Worm (Caenorhabditis elegans) whole organism, L4 larva: ENCODE data around the gene ZK856.14.
A peak's percentile ranks its signal among the peaks of the same experiment; 100 is the strongest.

Experiments used
- F10B5.3 ChIP-seq: sonication (generic microtip); optimal IDR thresholded peaks from 2 replicates; lab custom pipeline; 2016; ENCODE audit warnings: mild to moderate bottlenecking, missing genetic modification characterization, missing compliant biosample characterization
- F37D6.2 ChIP-seq: sonication (generic microtip); optimal IDR thresholded peaks from 2 replicates; lab custom pipeline; 2016; ENCODE audit warnings: mild to moderate bottlenecking, missing genetic modification characterization, missing compliant biosample characterization
- R02D3.7 ChIP-seq: fragments of 150-350 bp; sonication (generic microtip); optimal IDR thresholded peaks from 3 replicates; lab custom pipeline; 2014; ENCODE audit warnings: missing biosample characterization, missing genetic modification characterization
- T20F7.1 ChIP-seq: fragments of 200-800 bp; sonication (Bioruptor generic); optimal IDR thresholded peaks from 2 replicates; lab custom pipeline; 2018; ENCODE audit warnings: mild to moderate bottlenecking, missing genetic modification characterization, missing compliant biosample characterization
- Y75B8A.6 ChIP-seq: fragments of 200-800 bp; sonication (Bioruptor generic); IDR thresholded peaks from 2 replicates; pipeline ENCODE4 v1.3.6; 2022; ENCODE audit warnings: missing genetic modification reagents, missing genetic modification characterization, missing compliant biosample characterization
- attf-4 ChIP-seq: sonication (generic microtip); optimal IDR thresholded peaks from 3 replicates; lab custom pipeline; 2017; ENCODE audit warnings: missing biosample characterization, missing genetic modification characterization
- ctbp-1 ChIP-seq: fragments of 200-800 bp; sonication (Bioruptor generic); IDR thresholded peaks from 2 replicates; pipeline ENCODE4 v1.3.6; 2022; ENCODE audit warnings: missing genetic modification reagents, missing genetic modification characterization, missing compliant biosample characterization
- daf-16 ChIP-seq, 3 experiments: sonication (generic microtip); optimal IDR thresholded peaks; 2 replicates each; lab custom pipeline; 2016 to 2017; ENCODE audit warnings: missing genetic modification characterization in 3 of 3, missing genetic modification reagents in 3 of 3, mild to moderate bottlenecking in 2 of 3, missing compliant biosample characterization in 2 of 3, missing biosample characterization in 1 of 3, moderate library complexity in 1 of 3
- dmd-6 ChIP-seq: fragments of 200-800 bp; sonication (Bioruptor generic); IDR thresholded peaks from 2 replicates; pipeline ENCODE4 v1.3.6; 2022; ENCODE audit warnings: missing genetic modification reagents, missing genetic modification characterization, missing compliant biosample characterization
- dmd-9 ChIP-seq: fragments of 200-800 bp; sonication (Bioruptor generic); IDR thresholded peaks from 2 replicates; pipeline ENCODE4 v1.3.6; 2022; ENCODE audit warnings: missing genetic modification reagents, missing genetic modification characterization, missing compliant biosample characterization
- dpl-1 ChIP-seq: fragments of 150-350 bp; optimal IDR thresholded peaks from 2 replicates; lab custom pipeline; 2014; ENCODE audit warnings: missing biosample characterization, missing genetic modification reagents, missing genetic modification characterization
- dve-1 ChIP-seq: sonication (generic microtip); optimal IDR thresholded peaks from 2 replicates; lab custom pipeline; 2017; ENCODE audit warnings: antibody characterized with exemption, mild to moderate bottlenecking, missing genetic modification characterization, missing compliant biosample characterization; ENCODE audit not compliant: insufficient read depth
- egl-43 ChIP-seq: fragments of 200-800 bp; sonication (Bioruptor generic); IDR thresholded peaks from 2 replicates; pipeline ENCODE4 v1.3.6; 2022; ENCODE audit warnings: missing genetic modification reagents, missing genetic modification characterization, missing compliant biosample characterization
- fkh-10 ChIP-seq: fragments of 150-350 bp; optimal IDR thresholded peaks from 2 replicates; lab custom pipeline; 2014; ENCODE audit warnings: missing biosample characterization, missing genetic modification reagents, missing genetic modification characterization
- gei-8 ChIP-seq: fragments of 200-800 bp; sonication (Bioruptor generic); optimal IDR thresholded peaks from 2 replicates; lab custom pipeline; 2018; ENCODE audit warnings: mild to moderate bottlenecking, missing genetic modification characterization, missing compliant biosample characterization
- hif-1 ChIP-seq, 2 experiments: sonication (generic microtip); optimal IDR thresholded peaks; 2 replicates each; lab custom pipeline; 2016 to 2017; ENCODE audit warnings: missing compliant biosample characterization in 2 of 2, missing genetic modification characterization in 2 of 2, missing genetic modification reagents in 2 of 2, missing genotype in 2 of 2, mild to moderate bottlenecking in 1 of 2
- hlh-11 ChIP-seq: fragments of 200-800 bp; sonication (Bioruptor generic); optimal IDR thresholded peaks from 2 replicates; lab custom pipeline; 2018; ENCODE audit warnings: mild to moderate bottlenecking, missing genetic modification characterization, missing compliant biosample characterization
- hlh-30 ChIP-seq: sonication (generic microtip); optimal IDR thresholded peaks from 2 replicates; lab custom pipeline; 2017; ENCODE audit warnings: antibody characterized with exemption, mild to moderate bottlenecking, missing genetic modification characterization, missing compliant biosample characterization; ENCODE audit not compliant: insufficient read depth
- hmg-1.1 ChIP-seq: fragments of 200-800 bp; sonication (Bioruptor generic); IDR thresholded peaks from 2 replicates; pipeline ENCODE4 v1.3.6; 2022; ENCODE audit warnings: missing genetic modification reagents, missing genetic modification characterization, missing compliant biosample characterization
- lin-38 ChIP-seq: fragments of 200-800 bp; sonication (Bioruptor generic); IDR thresholded peaks from 2 replicates; pipeline ENCODE4 v1.3.6; 2022; ENCODE audit warnings: missing genetic modification reagents, missing genetic modification characterization, missing compliant biosample characterization
- lir-3 ChIP-seq: sonication (generic microtip); optimal IDR thresholded peaks from 2 replicates; lab custom pipeline; 2016; ENCODE audit warnings: mild to moderate bottlenecking, missing genetic modification characterization, missing compliant biosample characterization
- lsy-2 ChIP-seq, 2 experiments: fragments of 150-350 bp in 1 of 2; sonication (generic microtip) in 1 of 2; optimal IDR thresholded peaks; 2 replicates each; lab custom pipeline; 2014 to 2017; ENCODE audit warnings: missing biosample characterization in 2 of 2, missing genetic modification characterization in 2 of 2
- madf-5 ChIP-seq, 2 experiments: fragments of 200-800 bp; sonication (Bioruptor generic); IDR thresholded peaks; 2 replicates each; pipeline ENCODE4 v1.3.6; 2022; ENCODE audit warnings: missing compliant biosample characterization in 2 of 2, missing genetic modification characterization in 2 of 2
- mdl-1 ChIP-seq, 2 experiments: fragments of 150-350 bp in 1 of 2; sonication (generic microtip) in 1 of 2; optimal IDR thresholded peaks; 2 replicates each; lab custom pipeline; 2014 to 2017; ENCODE audit warnings: missing biosample characterization in 2 of 2, missing genetic modification characterization in 2 of 2
- mep-1 ChIP-seq: fragments of 150-350 bp; sonication (generic microtip); optimal IDR thresholded peaks from 3 replicates; lab custom pipeline; 2014; ENCODE audit warnings: missing biosample characterization, missing genetic modification characterization
- mes-2 ChIP-seq: sonication (generic microtip); optimal IDR thresholded peaks from 2 replicates; lab custom pipeline; 2016; ENCODE audit warnings: missing genotype, mild to moderate bottlenecking, missing genetic modification characterization, missing compliant biosample characterization; ENCODE audit not compliant: poor library complexity, severe bottlenecking
- mxl-2 ChIP-seq: fragments of 200-800 bp; sonication (Bioruptor generic); conservative IDR thresholded peaks from 2 replicates; pipeline ENCODE4 v1.3.6; 2022; ENCODE audit warnings: missing genetic modification reagents, missing genetic modification characterization, missing compliant biosample characterization
- mxl-3 ChIP-seq: fragments of 200-800 bp; sonication (Bioruptor generic); optimal IDR thresholded peaks from 2 replicates; lab custom pipeline; 2018; ENCODE audit warnings: mild to moderate bottlenecking, missing genetic modification characterization, missing compliant biosample characterization
- nhr-102 ChIP-seq: sonication (generic microtip); optimal IDR thresholded peaks from 2 replicates; lab custom pipeline; 2016; ENCODE audit warnings: mild to moderate bottlenecking, missing genetic modification characterization, moderate library complexity, missing compliant biosample characterization
- nhr-11 ChIP-seq: fragments of 150-350 bp; optimal IDR thresholded peaks from 2 replicates; lab custom pipeline; 2014; ENCODE audit warnings: missing biosample characterization, missing genetic modification characterization
- nhr-28 ChIP-seq: fragments of 150-350 bp; optimal IDR thresholded peaks from 2 replicates; lab custom pipeline; 2014; ENCODE audit warnings: missing biosample characterization, missing genetic modification characterization
- nhr-42 ChIP-seq: fragments of 200-800 bp; sonication (Bioruptor generic); IDR thresholded peaks from 2 replicates; pipeline ENCODE4 v1.3.6; 2022; ENCODE audit warnings: missing genetic modification characterization, missing compliant biosample characterization
- nhr-6 ChIP-seq: fragments of 150-350 bp; optimal IDR thresholded peaks from 2 replicates; lab custom pipeline; 2014; ENCODE audit warnings: missing biosample characterization, missing genetic modification characterization
- nhr-77 ChIP-seq: fragments of 150-350 bp; optimal IDR thresholded peaks from 2 replicates; lab custom pipeline; 2014; ENCODE audit warnings: missing biosample characterization, missing genetic modification characterization
- rbr-2 ChIP-seq: sonication (generic microtip); optimal IDR thresholded peaks from 2 replicates; lab custom pipeline; 2016; ENCODE audit warnings: missing genotype, missing genetic modification characterization, missing compliant biosample characterization
- saeg-2 ChIP-seq: fragments of 200-800 bp; sonication (Bioruptor generic); IDR thresholded peaks from 2 replicates; pipeline ENCODE4 v1.3.6; 2022; ENCODE audit warnings: missing genetic modification reagents, missing genetic modification characterization, missing compliant biosample characterization
- snpc-4 ChIP-seq: fragments of 150-350 bp; optimal IDR thresholded peaks from 2 replicates; lab custom pipeline; 2014; ENCODE audit warnings: missing biosample characterization, missing genetic modification characterization
- spr-1 ChIP-seq: sonication (generic microtip); optimal IDR thresholded peaks from 2 replicates; lab custom pipeline; 2016; ENCODE audit warnings: mild to moderate bottlenecking, missing genetic modification characterization, missing compliant biosample characterization
- spr-3 ChIP-seq: fragments of 200-800 bp; sonication (Bioruptor generic); optimal IDR thresholded peaks from 2 replicates; lab custom pipeline; 2018; ENCODE audit warnings: mild to moderate bottlenecking, missing genetic modification characterization, missing compliant biosample characterization
- unc-130 ChIP-seq: sonication (generic microtip); optimal IDR thresholded peaks from 2 replicates; lab custom pipeline; 2016; ENCODE audit warnings: missing genetic modification reagents, missing genetic modification characterization, missing compliant biosample characterization
- vab-7 ChIP-seq: fragments of 200-800 bp; sonication (Bioruptor generic); IDR thresholded peaks from 2 replicates; pipeline ENCODE4 v1.3.6; 2022; ENCODE audit warnings: missing genetic modification reagents, missing genetic modification characterization, missing compliant biosample characterization
- zag-1 ChIP-seq: fragments of 150-350 bp; optimal IDR thresholded peaks from 2 replicates; lab custom pipeline; 2014; ENCODE audit warnings: missing biosample characterization, missing genetic modification characterization
- zfp-3 ChIP-seq: fragments of 200-800 bp; sonication (Bioruptor generic); conservative IDR thresholded peaks from 2 replicates; pipeline ENCODE4 v1.3.6; 2022; ENCODE audit warnings: missing genetic modification reagents, missing genetic modification characterization, missing compliant biosample characterization
- zip-11 ChIP-seq: fragments of 200-800 bp; sonication (Bioruptor generic); IDR thresholded peaks from 2 replicates; pipeline ENCODE4 v1.3.6; 2022; ENCODE audit warnings: missing genetic modification characterization, missing compliant biosample characterization
- zip-2 ChIP-seq: fragments of 150-350 bp; optimal IDR thresholded peaks from 2 replicates; lab custom pipeline; 2014; ENCODE audit warnings: missing biosample characterization, missing genetic modification characterization
- ztf-11 ChIP-seq: fragments of 150-350 bp; optimal IDR thresholded peaks from 2 replicates; lab custom pipeline; 2014; ENCODE audit warnings: missing biosample characterization, missing genetic modification characterization
- ztf-7 ChIP-seq: fragments of 150-350 bp; optimal IDR thresholded peaks from 2 replicates; lab custom pipeline; 2014; ENCODE audit warnings: missing biosample characterization, missing genetic modification characterization

ZK856.14 gene

DNA sequence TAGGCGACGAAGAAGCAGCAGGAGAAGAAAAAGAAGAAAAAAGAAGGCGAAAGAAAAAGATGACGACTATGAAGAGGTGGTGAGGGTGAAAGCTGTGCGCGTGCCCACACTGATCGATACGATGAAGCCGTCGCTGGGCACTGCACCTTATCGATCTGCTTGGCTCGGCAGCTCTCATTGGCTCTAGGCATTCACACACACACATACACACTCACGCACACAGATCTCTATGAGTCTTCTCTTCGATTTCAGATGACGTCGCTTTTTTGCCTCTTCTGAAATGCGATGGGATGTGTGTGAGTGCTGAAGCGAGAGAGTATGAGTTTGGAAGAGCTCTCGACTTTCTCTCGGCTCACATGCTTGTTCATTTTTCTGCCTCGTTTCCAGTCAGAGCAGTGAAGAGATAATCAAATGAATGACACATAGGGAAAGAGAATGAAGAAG is 42.2 kb upstream of the ZK856.14 start (continued):
- TF ChIP-seq madf-5 (GFP tag; IDR thresholded peaks at IDR 0.05; lab: Robert Waterston, UW) = no peak
- TF ChIP-seq R02D3.7 = no peak
- TF ChIP-seq ztf-7 (tag; lab: Kevin White, UChicago) = no peak
- no peak for TF ChIP-seq dmd-9 (GFP tag; lab: Robert Waterston, UW)
- TF ChIP-seq lir-3 = no peak
- TF ChIP-seq zag-1 = peak; percentile 20
- 0 out of 2 replicates have a peak, but pooled peaks have one; percentile 33 for TF ChIP-seq vab-7
- TF ChIP-seq nhr-102 (tag; lab: Kevin White, UChicago) = no peak
- TF ChIP-seq mep-1 (tag; lab: Kevin White, UChicago) = peak; percentile 85
- TF ChIP-seq nhr-28 (tag; lab: Kevin White, UChicago) = no peak
- TF ChIP-seq nhr-42 (GFP tag; lab: Robert Waterston, UW) = 0 out of 2 replicates have a peak, but pooled peaks have one; percentile 15
- no peak for TF ChIP-seq Y75B8A.6
- TF ChIP-seq egl-43 = peak; percentile 84
- TF ChIP-seq saeg-2 (GFP tag; lab: Robert Waterston, UW) = 0 out of 2 replicates have a peak, but pooled peaks have one; percentile 26
- TF ChIP-seq zip-11 (GFP tag; lab: Robert Waterston, UW) = no peak
- TF ChIP-seq daf-16 (GFP tag; optimal IDR thresholded peaks at IDR 0.05; lab: Kevin White, UChicago) = no peak
- no peak for TF ChIP-seq daf-16 (tag; optimal IDR thresholded peaks at IDR 0.05; lab: Kevin White, UChicago)
- TF ChIP-seq, all 104 proteins: peak for 31

DNA sequence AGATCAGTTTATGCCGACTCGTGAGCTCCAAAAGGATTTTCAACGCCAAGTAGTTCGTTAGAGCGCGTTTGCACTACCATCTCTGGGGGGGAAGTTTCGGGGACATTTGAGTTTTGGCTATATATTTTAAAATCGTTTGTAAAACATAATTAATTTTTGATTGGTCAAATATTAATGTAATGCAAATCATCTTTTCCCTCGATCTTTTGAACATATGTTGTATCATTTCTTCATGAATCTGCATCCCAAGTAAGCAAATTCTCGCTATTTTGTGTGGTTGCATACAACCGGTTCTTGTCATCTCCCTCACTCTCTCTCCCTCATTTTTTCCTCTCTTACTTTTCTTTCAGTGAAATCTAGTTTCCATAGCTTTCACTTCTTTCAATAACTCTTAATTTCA is 38.7 kb upstream of the ZK856.14 start:
- TF ChIP-seq snpc-4 (tag; lab: Kevin White, UChicago) (no peak), madf-5 (GFP tag; IDR thresholded peaks at IDR 0.05; lab: Robert Waterston, UW) (no peak), hlh-11 (tag; lab: Kevin White, UChicago) (peak; percentile 59), hif-1 (tag; optimal IDR thresholded peaks at IDR 0.05; lab: Kevin White, UChicago) (peak in 1 of 2 experiments; percentile 72), spr-1 (tag; lab: Kevin White, UChicago) (peak; percentile 14), attf-4 (tag; lab: Kevin White, UChicago) (no peak), T20F7.1 (GFP tag; lab: Kevin White, UChicago) (peak; percentile 51), fkh-10 (GFP tag; lab: Kevin White, UChicago) (peak; percentile 53), mep-1 (tag; lab: Kevin White, UChicago) (peak; percentile 63), mdl-1 (tag; optimal IDR thresholded peaks at IDR 0.05; lab: Kevin White, UChicago) (peak in 1 of 2 experiments; percentile 17), zag-1 (peak; percentile 32), ztf-11 (no peak), dmd-6 (GFP tag; lab: Robert Waterston, UW) (peak; percentile 16; the same call in 1 of the 2 replicates), ctbp-1 (GFP tag; lab: Robert Waterston, UW) (0 out of 2 replicates have a peak, but pooled peaks have one; percentile 22), unc-130 (GFP tag; lab: Kevin White, UChicago) (peak; percentile 17), dpl-1 (GFP tag; lab: Kevin White, UChicago) (peak; percentile 27), egl-43 (0 out of 2 replicates have a peak, but pooled peaks have one; percentile 25), F10B5.3 (no peak), mxl-2 (no peak), rbr-2 (tag; lab: Kevin White, UChicago) (peak; percentile 63), dve-1 (tag; lab: Kevin White, UChicago) (peak; percentile 60), nhr-6 (tag; lab: Kevin White, UChicago) (no peak), nhr-28 (tag; lab: Kevin White, UChicago) (peak; percentile 40), vab-7 (no peak), gei-8 (no peak), lin-38 (peak; percentile 93), zfp-3 (GFP tag; lab: Robert Waterston, UW) (no peak), hlh-30 (tag; lab: Kevin White, UChicago) (peak; percentile 64), mes-2 (peak; percentile 38), daf-16 (GFP tag; optimal IDR thresholded peaks at IDR 0.05; lab: Kevin White, UChicago) (no peak), daf-16 (tag; optimal IDR thresholded peaks at IDR 0.05; lab: Kevin White, UChicago) (peak; percentile 12), saeg-2 (GFP tag; lab: Robert Waterston, UW) (no peak), nhr-11 (peak; percentile 33), hmg-1.1 (no peak; the same call in 1 of the 2 replicates), zip-2 (no peak), mxl-3 (GFP tag; lab: Kevin White, UChicago) (peak; percentile 24), F37D6.2 (tag; lab: Kevin White, UChicago) (no peak), spr-3 (GFP tag; lab: Kevin White, UChicago) (no peak), nhr-77 (no peak), lsy-2 (tag; optimal IDR thresholded peaks at IDR 0.05; lab: Kevin White, UChicago) (peak in 1 of 2 experiments; percentile 64)
